Fruit fly (Drosophila melanogaster) whole organism, prepupa: Measurements from ENCODE around the gene Mettl3.

ENCODE experiments used
- Blimp-1 ChIP-seq: fragments of 200-800 bp; sonication (Bioruptor generic); optimal IDR thresholded peaks from 3 replicates; lab custom pipeline; 2017; ENCODE audit warnings: missing biosample characterization, missing genetic modification characterization, mild to moderate bottlenecking, moderate library complexity, missing genetic modification reagents
- CG10631 ChIP-seq: fragments of 200-800 bp; sonication (Bioruptor generic); optimal IDR thresholded peaks from 2 replicates; lab custom pipeline; 2016; ENCODE audit warnings: missing biosample characterization, missing genetic modification characterization
- CG11762 ChIP-seq: fragments of 200-800 bp; sonication (Bioruptor generic); optimal IDR thresholded peaks from 3 replicates; lab custom pipeline; 2016; ENCODE audit warnings: missing biosample characterization, missing genetic modification characterization; ENCODE audit not compliant: insufficient read depth
- CG11902 ChIP-seq: fragments of 200-800 bp; sonication (Bioruptor generic); optimal IDR thresholded peaks from 3 replicates; lab custom pipeline; 2016; ENCODE audit warnings: missing biosample characterization, missing genetic modification characterization
- CG15336 ChIP-seq: fragments of 200-800 bp; sonication (Bioruptor generic); IDR thresholded peaks from 2 replicates; pipeline ENCODE4 v1.3.6; 2022; ENCODE audit warnings: missing biosample characterization, missing genetic modification characterization
- CG16779 ChIP-seq: fragments of 200-800 bp; sonication (Bioruptor generic); optimal IDR thresholded peaks from 3 replicates; lab custom pipeline; 2017; ENCODE audit warnings: missing biosample characterization, mild to moderate bottlenecking, missing genetic modification characterization
- CG3032 ChIP-seq: fragments of 200-800 bp; optimal IDR thresholded peaks from 2 replicates; lab custom pipeline; 2019; ENCODE audit warnings: missing biosample characterization, mild to moderate bottlenecking, missing genetic modification characterization, moderate library complexity
- CG31627 ChIP-seq: fragments of 200-800 bp; sonication (Bioruptor generic); optimal IDR thresholded peaks from 3 replicates; lab custom pipeline; 2016; ENCODE audit warnings: missing biosample characterization, missing genetic modification characterization
- CG6163 ChIP-seq: fragments of 200-800 bp; sonication (Bioruptor generic); IDR thresholded peaks from 3 replicates; pipeline ENCODE4 v1.3.6; 2022; ENCODE audit warnings: missing biosample characterization, missing genetic modification characterization
- CG6276 ChIP-seq: fragments of 200-800 bp; sonication (Bioruptor generic); optimal IDR thresholded peaks from 2 replicates; lab custom pipeline; 2017; ENCODE audit warnings: missing biosample characterization, mild to moderate bottlenecking, missing genetic modification characterization
- CG6792 ChIP-seq: fragments of 200-800 bp; sonication (Bioruptor generic); optimal IDR thresholded peaks from 3 replicates; lab custom pipeline; 2016; ENCODE audit warnings: missing biosample characterization, missing genetic modification characterization
- CG6808 ChIP-seq: fragments of 200-800 bp; sonication (Bioruptor generic); optimal IDR thresholded peaks from 3 replicates; lab custom pipeline; 2017; ENCODE audit warnings: missing biosample characterization, missing genetic modification characterization, mild to moderate bottlenecking, moderate library complexity, missing genetic modification reagents
- CG6854 ChIP-seq: fragments of 200-800 bp; sonication (Bioruptor generic); optimal IDR thresholded peaks from 2 replicates; lab custom pipeline; 2017; ENCODE audit warnings: missing biosample characterization, mild to moderate bottlenecking, missing genetic modification characterization
- CG7368 ChIP-seq: fragments of 200-800 bp; sonication (Bioruptor generic); optimal IDR thresholded peaks from 3 replicates; lab custom pipeline; 2016; ENCODE audit warnings: missing biosample characterization, missing genetic modification characterization
- CG8119 ChIP-seq: fragments of 200-800 bp; sonication (Bioruptor generic); IDR thresholded peaks from 3 replicates; pipeline ENCODE4 v1.3.6; 2022; ENCODE audit warnings: missing biosample characterization, missing genetic modification characterization
- CG8319 ChIP-seq: fragments of 200-800 bp; sonication (Bioruptor generic); optimal IDR thresholded peaks from 3 replicates; lab custom pipeline; 2016; ENCODE audit warnings: missing biosample characterization, missing genetic modification characterization
- CG8632 ChIP-seq: fragments of 200-800 bp; sonication (Bioruptor generic); optimal IDR thresholded peaks from 3 replicates; lab custom pipeline; 2016; ENCODE audit warnings: missing biosample characterization, missing genetic modification characterization
- Eip75B ChIP-seq: fragments of 200-800 bp; sonication (Bioruptor generic); optimal IDR thresholded peaks from 3 replicates; lab custom pipeline; 2016; ENCODE audit warnings: missing biosample characterization, missing genetic modification characterization
- Eip78C ChIP-seq: fragments of 200-800 bp; sonication (Bioruptor generic); peaks from one replicate; lab custom pipeline; 2016; ENCODE audit warnings: missing biosample characterization, missing genetic modification characterization
- Eip93F ChIP-seq: fragments of 200-800 bp; sonication (Bioruptor generic); optimal IDR thresholded peaks from 2 replicates; lab custom pipeline; 2016; ENCODE audit warnings: missing biosample characterization, mild to moderate bottlenecking, missing genetic modification characterization
- Ets21C ChIP-seq: fragments of 200-800 bp; sonication (Bioruptor generic); optimal IDR thresholded peaks from 3 replicates; lab custom pipeline; 2016; ENCODE audit warnings: missing biosample characterization, missing genetic modification characterization
- Ets96B ChIP-seq: fragments of 200-800 bp; optimal IDR thresholded peaks from 2 replicates; lab custom pipeline; 2019; ENCODE audit warnings: missing biosample characterization, mild to moderate bottlenecking, missing genetic modification characterization, moderate library complexity
- Gug ChIP-seq: fragments of 200-800 bp; sonication (Bioruptor generic); IDR thresholded peaks from 2 replicates; pipeline ENCODE4 v1.3.6; 2022; ENCODE audit warnings: missing biosample characterization, missing genetic modification characterization
- Lpt ChIP-seq: fragments of 200-800 bp; sonication (Bioruptor generic); optimal IDR thresholded peaks from 3 replicates; lab custom pipeline; 2016; ENCODE audit warnings: missing biosample characterization, missing genetic modification characterization
- Met ChIP-seq: fragments of 200-800 bp; sonication (Bioruptor generic); optimal IDR thresholded peaks from 3 replicates; lab custom pipeline; 2016; ENCODE audit warnings: missing biosample characterization, missing genetic modification characterization
- OdsH ChIP-seq: fragments of 200-800 bp; sonication (Bioruptor generic); optimal IDR thresholded peaks from 3 replicates; lab custom pipeline; 2016; ENCODE audit warnings: missing biosample characterization, missing genetic modification characterization
- Smox ChIP-seq: fragments of 200-800 bp; sonication (Bioruptor generic); optimal IDR thresholded peaks from 3 replicates; lab custom pipeline; 2016; ENCODE audit warnings: missing biosample characterization, missing genetic modification characterization
- Sox102F ChIP-seq: fragments of 200-800 bp; sonication (Bioruptor generic); optimal IDR thresholded peaks from 2 replicates; lab custom pipeline; 2016; ENCODE audit warnings: missing biosample characterization, mild to moderate bottlenecking, missing genetic modification characterization
- Sox14 ChIP-seq: fragments of 200-800 bp; sonication (Bioruptor generic); optimal IDR thresholded peaks from 3 replicates; lab custom pipeline; 2016; ENCODE audit warnings: missing biosample characterization, missing genetic modification characterization
- Sox15 ChIP-seq: fragments of 200-800 bp; sonication (Bioruptor generic); optimal IDR thresholded peaks from 3 replicates; lab custom pipeline; 2016; ENCODE audit warnings: missing biosample characterization, missing genetic modification characterization
- cyc ChIP-seq: fragments of 200-800 bp; sonication (Bioruptor generic); optimal IDR thresholded peaks from 3 replicates; lab custom pipeline; 2016; ENCODE audit warnings: missing biosample characterization, missing genetic modification characterization
- dac ChIP-seq: fragments of 200-800 bp; sonication (Bioruptor generic); optimal IDR thresholded peaks from 2 replicates; lab custom pipeline; 2017; ENCODE audit warnings: missing biosample characterization, mild to moderate bottlenecking, missing genetic modification characterization
- dsx ChIP-seq: fragments of 200-800 bp; optimal IDR thresholded peaks from 3 replicates; lab custom pipeline; 2019; ENCODE audit warnings: missing biosample characterization, mild to moderate bottlenecking, missing genetic modification characterization, moderate library complexity; ENCODE audit not compliant: poor library complexity, severe bottlenecking
- eg ChIP-seq: fragments of 200-800 bp; sonication (Bioruptor generic); IDR thresholded peaks from 3 replicates; pipeline ENCODE4 v1.3.6; 2022; ENCODE audit warnings: missing biosample characterization, missing genetic modification characterization
- esn ChIP-seq: fragments of 200-800 bp; sonication (Bioruptor generic); optimal IDR thresholded peaks from 2 replicates; lab custom pipeline; 2016; ENCODE audit warnings: missing biosample characterization, mild to moderate bottlenecking, missing genetic modification characterization, moderate library complexity
- fd59A ChIP-seq: fragments of 200-800 bp; sonication (Bioruptor generic); optimal IDR thresholded peaks from 2 replicates; lab custom pipeline; 2017; ENCODE audit warnings: missing biosample characterization, mild to moderate bottlenecking, missing genetic modification characterization, missing genetic modification reagents
- fd85E ChIP-seq: fragments of 200-800 bp; sonication (Bioruptor generic); optimal IDR thresholded peaks from 3 replicates; lab custom pipeline; 2016; ENCODE audit warnings: missing biosample characterization, missing genetic modification characterization
- fkh ChIP-seq: fragments of 200-800 bp; sonication (Bioruptor generic); optimal IDR thresholded peaks from 3 replicates; lab custom pipeline; 2017; ENCODE audit warnings: missing biosample characterization, mild to moderate bottlenecking, missing genetic modification characterization, moderate library complexity
- lz ChIP-seq: fragments of 200-800 bp; sonication (Bioruptor generic); optimal IDR thresholded peaks from 3 replicates; lab custom pipeline; 2016; ENCODE audit warnings: missing biosample characterization, missing genetic modification characterization
- net ChIP-seq: fragments of 200-800 bp; sonication (Bioruptor generic); optimal IDR thresholded peaks from 3 replicates; lab custom pipeline; 2016; ENCODE audit warnings: missing biosample characterization, missing genetic modification characterization
- pdm3 ChIP-seq: fragments of 200-800 bp; sonication (Bioruptor generic); optimal IDR thresholded peaks from 3 replicates; lab custom pipeline; 2016; ENCODE audit warnings: missing biosample characterization, missing genetic modification characterization
- ss ChIP-seq, 2 experiments: fragments of 200-800 bp; sonication (Bioruptor generic); optimal IDR thresholded peaks; 2 replicates in 1 of 2; 3 replicates in 1 of 2; lab custom pipeline; 2017 to 2018; ENCODE audit warnings: mild to moderate bottlenecking in 2 of 2, missing biosample characterization in 2 of 2, missing genetic modification characterization in 2 of 2, moderate library complexity in 1 of 2
- svp ChIP-seq: fragments of 200-800 bp; sonication (Bioruptor generic); peaks from one replicate; lab custom pipeline; 2016; ENCODE audit warnings: missing biosample characterization, missing genetic modification characterization
- vri ChIP-seq: fragments of 200-800 bp; sonication (Bioruptor generic); optimal IDR thresholded peaks from 3 replicates; lab custom pipeline; 2016; ENCODE audit warnings: missing biosample characterization, mild to moderate bottlenecking, missing genetic modification characterization

Mettl3 gene

dm6 chr3R:24015449-24015848 is 16.5 kb upstream of the Mettl3 start:
- TF ChIP-seq dac (no peak), Sox102F (no peak), CG7368 (no peak), CG10631 (GFP tag; lab: Kevin White, UChicago) (no peak)
- TF ChIP-seq, all 60 proteins: peak for 0

- no peak for TF ChIP-seq lz (GFP tag; lab: Kevin White, UChicago)
- TF ChIP-seq CG15336 (GFP tag; lab: Robert Waterston, UW) = 0 out of 2 replicates have a peak, but pooled peaks have one; percentile 26
- no peak for TF ChIP-seq CG8319 (GFP tag; lab: Kevin White, UChicago)
- peak; percentile 86 for TF ChIP-seq svp (GFP tag; lab: Kevin White, UChicago)
- peak; percentile 0 for TF ChIP-seq Sox102F
- peak; percentile 27; the same call in 1 of the 3 replicates for TF ChIP-seq CG6163
- TF ChIP-seq Eip93F = peak; percentile 57
- peak; percentile 31 for TF ChIP-seq dsx (GFP tag; lab: Kevin White, UChicago)
- TF ChIP-seq pdm3 (GFP tag; lab: Kevin White, UChicago) = no peak
- TF ChIP-seq Sox14 (GFP tag; lab: Kevin White, UChicago) = peak; percentile 85
- TF ChIP-seq CG6854 = no peak
- TF ChIP-seq Eip75B (GFP tag; lab: Kevin White, UChicago) = peak; percentile 13
- TF ChIP-seq Gug = no peak
- TF ChIP-seq vri (GFP tag; lab: Kevin White, UChicago) = peak; percentile 79
- TF ChIP-seq Eip78C = peak; percentile 41
- 0 out of 3 replicates have a peak, but pooled peaks have one; percentile 13 for TF ChIP-seq CG8119
These were observed 15.7 kb upstream of the Mettl3 start for dm6 chr3R:24015939-24016913.

- no peak for TF ChIP-seq esn (GFP tag; lab: Kevin White, UChicago)
- TF ChIP-seq Met = no peak
- TF ChIP-seq ss (GFP tag; optimal IDR thresholded peaks at IDR 0.05; lab: Kevin White, UChicago) = no peak
- TF ChIP-seq CG6792 (GFP tag; lab: Kevin White, UChicago) = no peak
- TF ChIP-seq net = no peak
- TF ChIP-seq CG11762 = no peak
- TF ChIP-seq CG16779 = no peak
- 0 out of 3 replicates have a peak, but pooled peaks have one; percentile 56 for TF ChIP-seq eg
- TF ChIP-seq CG6276 (GFP tag; lab: Kevin White, UChicago) = peak; percentile 36
- no peak for TF ChIP-seq fd59A (GFP tag; lab: Kevin White, UChicago)
- no peak for TF ChIP-seq Blimp-1 (GFP tag; lab: Kevin White, UChicago)
- no peak for TF ChIP-seq CG3032 (tag; lab: Kevin White, UChicago)
- no peak for TF ChIP-seq Ets21C
- no peak for TF ChIP-seq Eip93F
- no peak for TF ChIP-seq Smox (GFP tag; lab: Kevin White, UChicago)
- 0 out of 3 replicates have a peak, but pooled peaks have one; percentile 25 for TF ChIP-seq CG6163
- TF ChIP-seq CG11902 = no peak
- no peak for TF ChIP-seq CG10631 (GFP tag; lab: Kevin White, UChicago)
- TF ChIP-seq CG15336 (GFP tag; lab: Robert Waterston, UW) = peak; percentile 42
- TF ChIP-seq lz (GFP tag; lab: Kevin White, UChicago) = no peak
- TF ChIP-seq CG8632 (GFP tag; lab: Kevin White, UChicago) = no peak
- TF ChIP-seq CG31627 (GFP tag; lab: Kevin White, UChicago) = no peak
- TF ChIP-seq Sox15 (GFP tag; lab: Kevin White, UChicago) = no peak
- no peak for TF ChIP-seq fd85E (GFP tag; lab: Kevin White, UChicago)
- TF ChIP-seq svp (GFP tag; lab: Kevin White, UChicago) = no peak
- no peak for TF ChIP-seq Lpt (GFP tag; lab: Kevin White, UChicago)
- TF ChIP-seq pdm3 (GFP tag; lab: Kevin White, UChicago) = peak; percentile 11
- TF ChIP-seq fkh (GFP tag; lab: Kevin White, UChicago) = no peak
- TF ChIP-seq dsx (GFP tag; lab: Kevin White, UChicago) = no peak
- peak; percentile 45 for TF ChIP-seq Eip78C
- no peak for TF ChIP-seq CG6854
- no peak for TF ChIP-seq Gug
- TF ChIP-seq Eip75B (GFP tag; lab: Kevin White, UChicago) = no peak
- no peak for TF ChIP-seq Ets96B
- TF ChIP-seq CG6808 (GFP tag; lab: Kevin White, UChicago) = no peak
- TF ChIP-seq OdsH (GFP tag; lab: Kevin White, UChicago) = no peak
- TF ChIP-seq cyc (GFP tag; lab: Kevin White, UChicago) = no peak
- no peak for TF ChIP-seq Sox14 (GFP tag; lab: Kevin White, UChicago)
These were observed 14.3 kb upstream of the Mettl3 start for dm6 chr3R:24017648-24018047.
